Worm (Caenorhabditis elegans) whole organism, L2 larva: ENCODE data around the gene cal-7.

ENCODE experiments used
- ama-1 ChIP-seq: fragments of 150-350 bp; optimal IDR thresholded peaks from 2 replicates; lab custom pipeline; 2018; ENCODE audit warnings: inconsistent platforms
- ceh-82 ChIP-seq: fragments of 150-350 bp; optimal IDR thresholded peaks from 2 replicates; lab custom pipeline; 2014; ENCODE audit warnings: missing biosample characterization, missing genetic modification characterization
- dmd-4 ChIP-seq: sonication (generic microtip); optimal IDR thresholded peaks from 2 replicates; lab custom pipeline; 2017; ENCODE audit warnings: missing biosample characterization, missing genetic modification characterization
- mdl-1 ChIP-seq, 2 experiments: fragments of 150-350 bp in 1 of 2; sonication (generic microtip) in 1 of 2; optimal IDR thresholded peaks; 2 replicates each; lab custom pipeline; 2017; ENCODE audit warnings: missing biosample characterization in 2 of 2, missing genetic modification characterization in 2 of 2
- nhr-77 ChIP-seq: fragments of 150-350 bp; optimal IDR thresholded peaks from 2 replicates; lab custom pipeline; 2014; ENCODE audit warnings: missing biosample characterization, missing genetic modification characterization
- snpc-4 ChIP-seq: fragments of 150-350 bp; optimal IDR thresholded peaks from 2 replicates; lab custom pipeline; 2014; ENCODE audit warnings: missing biosample characterization, missing genetic modification characterization

DNA sequence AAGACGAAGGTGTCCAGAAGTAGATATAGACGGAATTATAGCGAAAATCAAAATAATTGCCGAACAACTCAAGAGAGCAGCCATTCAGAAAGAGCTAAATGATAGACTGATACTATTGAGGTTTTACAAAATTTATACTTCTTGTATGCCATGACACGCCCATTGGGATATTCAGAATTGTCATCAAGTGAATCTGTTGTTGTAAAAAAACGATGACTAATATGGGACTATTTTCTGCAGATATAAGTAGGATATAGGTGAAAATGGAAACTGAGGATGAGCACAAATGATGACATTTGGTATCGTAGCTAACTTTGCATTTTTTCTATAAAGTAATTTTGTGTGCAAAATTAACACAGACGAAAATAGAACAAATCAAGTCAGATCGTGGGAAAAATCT lies 21.8 kb downstream of the cal-7 start, which contains the start of gene F58E6.8:
- no peak for TF ChIP-seq dmd-4 (tag; lab: Kevin White, UChicago)
- no peak for TF ChIP-seq snpc-4 (tag; lab: Kevin White, UChicago)
- TF ChIP-seq ceh-82 (tag; lab: Kevin White, UChicago) = no peak
- TF ChIP-seq mdl-1 (tag; optimal IDR thresholded peaks at IDR 0.05; lab: Kevin White, UChicago) = no peak
- TF ChIP-seq ama-1 = no peak
- no peak for TF ChIP-seq nhr-77 (tag; lab: Kevin White, UChicago)
